Comparison of ENCODE assay signal across 4 worm cellular contexts in genomic region chrIII:1931509-1931908, ce11.
TF ChIP-seq lines count a peak whose summit lies in the region.

No protein-coding gene starts in this region.

TF ChIP-seq in whole organism, L1 larva, 84 proteins besides CTCF, POLR2A, EP300 and RAD21:
- TF ChIP-seq lsy-2 (tag; optimal IDR thresholded peaks at IDR 0.05; lab: Kevin White, UChicago), result peak; percentile 17 to 63
- TF ChIP-seq elt-3 (tag; optimal IDR thresholded peaks at IDR 0.05; lab: Kevin White, UChicago), result no peak
- no peak for TF ChIP-seq efl-3 (GFP tag; optimal IDR thresholded peaks at IDR 0.05; lab: Kevin White, UChicago)
- no peak for TF ChIP-seq C04F5.9 (tag; optimal IDR thresholded peaks at IDR 0.05; lab: Kevin White, UChicago)
- TF ChIP-seq nhr-28 (tag; optimal IDR thresholded peaks at IDR 0.05; lab: Kevin White, UChicago), result no peak
- TF ChIP-seq lin-14 (GFP tag; optimal IDR thresholded peaks at IDR 0.05; lab: Kevin White, UChicago), result no peak
- peak; percentile 48 for TF ChIP-seq lin-13 (GFP tag; optimal IDR thresholded peaks at IDR 0.05; lab: Kevin White, UChicago)

TF ChIP-seq in whole organism, L2 larva, 48 proteins besides CTCF, POLR2A, EP300 and RAD21:
- TF ChIP-seq ztf-11 (tag; optimal IDR thresholded peaks at IDR 0.05; lab: Kevin White, UChicago) (no peak), nhr-11 (tag; optimal IDR thresholded peaks at IDR 0.05; lab: Kevin White, UChicago) (no peak), F13H6.1 (tag; optimal IDR thresholded peaks at IDR 0.05; lab: Kevin White, UChicago) (no peak), lsy-2 (tag; optimal IDR thresholded peaks at IDR 0.05; lab: Kevin White, UChicago) (peak in 1 of 2 experiments; percentile 63), lin-13 (GFP tag; optimal IDR thresholded peaks at IDR 0.05; lab: Kevin White, UChicago) (peak; percentile 26), sma-3 (GFP tag; optimal IDR thresholded peaks at IDR 0.05; lab: Kevin White, UChicago) (no peak)

TF ChIP-seq in whole organism, L4 larva, 104 proteins besides CTCF, POLR2A, EP300 and RAD21:
- TF ChIP-seq zag-1 (tag; optimal IDR thresholded peaks at IDR 0.05; lab: Kevin White, UChicago), result no peak
- TF ChIP-seq lin-13 (GFP tag; optimal IDR thresholded peaks at IDR 0.05; lab: Kevin White, UChicago), result peak; percentile 36

TF ChIP-seq in whole organism, mixed stage, embryonic, 35 proteins besides CTCF, POLR2A, EP300 and RAD21:
- TF ChIP-seq M03D4.4 (tag; optimal IDR thresholded peaks at IDR 0.05; lab: Kevin White, UChicago) (no peak), blmp-1 (tag; optimal IDR thresholded peaks at IDR 0.05; lab: Kevin White, UChicago) (no peak), lsy-2 (tag; optimal IDR thresholded peaks at IDR 0.05; lab: Kevin White, UChicago) (peak; percentile 12)
TF ChIP-seq in whole organism, mixed stage, embryonic: peak in this region for 1.

Comparison
In these comparisons a context has a peak if more than half of its experiments do, and no peak if none do; other contexts are left out.
1. Of the 29 proteins assayed by ChIP-seq in both whole organism, L4 larva and whole organism, L1 larva: peak only in whole organism, L4 larva: none; only in whole organism, L1 larva: lsy-2; in both: lin-13; in neither: 27.